Fruit fly (Drosophila melanogaster) Kc167 (cell line): Measurements from ENCODE around the gene yellow-k.

Experiments used
- Myc ChIP-seq: fragments of >200 bp; optimal IDR thresholded peaks from 2 replicates; lab custom pipeline; 2017; ENCODE audit warnings: missing external identifiers
- Sin3A ChIP-seq: fragments of >200 bp; optimal IDR thresholded peaks from 2 replicates; lab custom pipeline; 2018; ENCODE audit warnings: missing external identifiers
- h ChIP-seq: fragments of >200 bp; optimal IDR thresholded peaks from 3 replicates; lab custom pipeline; 2018; ENCODE audit warnings: missing external identifiers
- insv ChIP-seq: fragments of >200 bp; optimal IDR thresholded peaks from 3 replicates; lab custom pipeline; 2018; ENCODE audit warnings: missing external identifiers
- psq ChIP-seq: fragments of >200 bp; optimal IDR thresholded peaks from 2 replicates; lab custom pipeline; 2017; ENCODE audit warnings: missing external identifiers
- ttk ChIP-seq: sonication (Bioruptor generic); optimal IDR thresholded peaks from 2 replicates; lab custom pipeline; 2017; ENCODE audit warnings: missing external identifiers

The yellow-k gene

DNA sequence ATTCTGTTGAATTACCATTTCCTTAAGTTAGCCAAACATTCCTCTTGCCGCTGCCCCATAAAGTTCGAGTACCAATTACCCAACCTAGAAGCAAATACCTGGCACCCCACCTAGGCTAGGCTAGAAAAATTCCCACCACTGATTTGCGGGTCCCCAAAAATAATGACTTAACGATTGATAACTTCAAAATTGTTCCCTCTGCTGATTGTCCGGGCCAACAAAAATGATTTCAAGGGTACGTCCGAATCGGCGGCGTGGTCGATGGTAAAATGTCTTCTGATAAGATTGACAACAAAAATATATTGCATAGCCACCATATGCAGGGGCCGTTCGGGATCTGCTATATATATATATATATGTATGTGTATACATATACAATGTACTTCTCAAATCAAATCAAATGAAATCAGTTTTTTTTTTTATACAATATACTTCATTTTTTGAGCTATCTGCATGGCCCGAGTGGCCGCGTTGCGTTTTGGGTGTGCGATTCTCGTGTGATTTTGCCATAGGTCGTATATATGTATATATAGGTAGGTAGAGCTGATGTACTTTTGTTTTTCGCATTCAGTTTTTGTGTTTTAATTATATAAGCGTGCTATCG, 26.9 kb downstream of the yellow-k start:
- no peak for TF ChIP-seq h
- TF ChIP-seq psq: no peak
- TF ChIP-seq Myc (lab: Kevin White, UChicago): no peak
- TF ChIP-seq Sin3A (lab: Kevin White, UChicago): no peak
- TF ChIP-seq ttk: no peak

- TF ChIP-seq Sin3A (lab: Kevin White, UChicago): no peak
- TF ChIP-seq psq: no peak
- TF ChIP-seq Myc (lab: Kevin White, UChicago): no peak
- TF ChIP-seq h: no peak
- no peak for TF ChIP-seq ttk
- no peak for TF ChIP-seq insv (lab: Kevin White, UChicago)
These were observed 28.4 kb downstream of the yellow-k start for dm6 chr3L:15548843-15549242.

DNA sequence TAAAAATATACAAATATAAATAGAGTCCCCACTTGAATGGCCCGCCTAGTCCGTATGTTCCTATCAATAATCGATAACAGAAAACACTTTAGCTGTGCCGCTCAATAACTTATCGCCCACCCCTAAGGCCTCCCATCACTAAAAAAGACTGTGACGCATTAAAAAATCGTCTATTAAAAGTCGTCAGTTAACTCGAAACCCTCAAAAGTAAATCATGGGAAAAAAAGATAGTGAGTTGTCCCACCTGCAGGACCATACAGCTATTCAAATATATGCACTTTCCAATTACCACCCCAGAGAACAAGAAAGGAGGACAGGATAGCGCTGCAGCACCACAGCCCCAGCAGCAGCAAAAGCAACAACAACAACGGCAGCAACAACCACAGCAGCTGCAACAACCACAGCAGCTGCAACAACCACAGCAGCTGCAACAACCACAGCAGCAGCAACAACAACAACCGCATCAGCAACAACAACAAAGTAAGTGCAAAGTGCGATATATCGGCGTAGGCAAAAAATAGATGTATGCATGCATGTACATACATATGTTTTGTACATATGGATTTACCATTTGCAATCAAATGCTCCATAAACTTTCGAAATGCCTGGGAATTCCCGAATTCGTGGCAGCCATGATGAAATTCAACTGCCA, 33.7 kb downstream of the yellow-k start, which contains the start of gene AGO2:
Gene AGO2 (plus strand): TSS at position 121 of the 652 bp plus-strand sequence.
- TF ChIP-seq h: no peak
- no peak for TF ChIP-seq Myc (lab: Kevin White, UChicago)
- no peak for TF ChIP-seq ttk
- TF ChIP-seq insv (lab: Kevin White, UChicago): no peak

- no peak for TF ChIP-seq Myc (lab: Kevin White, UChicago)
- TF ChIP-seq psq: no peak
These were observed 42.3 kb downstream of the yellow-k start for dm6 chr3L:15562727-15563057.

DNA sequence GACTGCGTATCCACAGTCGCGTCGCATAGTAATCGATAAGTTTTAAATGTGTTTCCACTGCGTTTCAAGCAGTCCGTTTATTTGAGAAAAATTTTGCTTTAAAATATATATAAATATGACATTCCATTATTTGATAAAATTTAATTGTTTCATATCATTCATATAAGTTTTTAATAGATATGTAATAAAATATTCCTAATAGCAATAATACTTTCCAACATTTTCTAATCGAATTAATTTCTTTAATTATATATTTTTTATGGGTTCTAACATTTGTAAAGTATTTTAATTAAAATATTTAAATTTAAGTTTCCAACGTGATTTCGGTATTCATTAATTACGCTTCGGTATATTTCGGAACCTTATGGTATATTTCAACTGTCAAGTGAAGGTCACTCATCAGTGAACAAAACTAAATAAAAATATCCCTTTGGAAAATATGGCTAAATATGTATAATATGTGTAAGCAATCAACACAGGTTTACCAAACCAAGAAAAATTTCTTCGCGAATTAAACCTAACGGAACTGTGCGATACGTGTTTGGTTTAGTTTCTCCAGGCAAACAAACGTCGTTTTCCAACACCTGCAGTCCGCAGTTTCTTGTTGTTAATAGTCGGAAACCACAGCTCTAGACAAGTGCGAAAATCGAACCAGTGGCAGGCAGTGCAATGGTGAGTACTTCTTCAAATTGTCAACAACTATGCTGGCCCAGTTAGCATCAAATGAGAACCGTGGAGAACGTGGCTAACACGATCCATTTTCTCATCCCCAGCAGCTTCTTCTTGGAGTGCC, 42.8 kb downstream of the yellow-k start, which contains the start of the genes CG7739 and SCCRO:
Gene CG7739 (minus strand): TSS at position 8 of the 793 bp plus-strand sequence.
Gene SCCRO (plus strand): TSS at position 370 of the 793 bp plus-strand sequence.
- TF ChIP-seq ttk (no peak), insv (lab: Kevin White, UChicago) (no peak), psq (no peak), Myc (lab: Kevin White, UChicago) (no peak), h (no peak), Sin3A (lab: Kevin White, UChicago) (no peak)

DNA sequence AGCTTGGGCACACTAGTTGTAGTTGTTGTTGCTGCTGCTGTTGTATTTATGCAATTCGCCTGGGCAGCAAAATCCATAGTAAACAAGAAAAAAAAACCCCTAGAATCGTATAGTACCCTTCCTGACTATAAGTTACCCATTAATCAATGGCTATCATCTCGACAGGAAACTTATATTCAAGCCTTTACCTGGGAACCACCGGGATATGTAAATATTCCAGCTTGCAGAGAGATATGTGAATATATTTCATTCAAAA, 43.4 kb downstream of the yellow-k start:
- TF ChIP-seq ttk (no peak), h (no peak), Sin3A (lab: Kevin White, UChicago) (no peak)

dm6 chr3L:15565829-15566433, 45.5 kb downstream of the yellow-k start, which contains the start of gene dop:
dop (plus strand) TSS chr3L:15566013.
- TF ChIP-seq Sin3A (lab: Kevin White, UChicago) (no peak), Myc (lab: Kevin White, UChicago) (no peak), h (no peak), ttk (no peak), insv (lab: Kevin White, UChicago) (no peak), psq (no peak)

DNA sequence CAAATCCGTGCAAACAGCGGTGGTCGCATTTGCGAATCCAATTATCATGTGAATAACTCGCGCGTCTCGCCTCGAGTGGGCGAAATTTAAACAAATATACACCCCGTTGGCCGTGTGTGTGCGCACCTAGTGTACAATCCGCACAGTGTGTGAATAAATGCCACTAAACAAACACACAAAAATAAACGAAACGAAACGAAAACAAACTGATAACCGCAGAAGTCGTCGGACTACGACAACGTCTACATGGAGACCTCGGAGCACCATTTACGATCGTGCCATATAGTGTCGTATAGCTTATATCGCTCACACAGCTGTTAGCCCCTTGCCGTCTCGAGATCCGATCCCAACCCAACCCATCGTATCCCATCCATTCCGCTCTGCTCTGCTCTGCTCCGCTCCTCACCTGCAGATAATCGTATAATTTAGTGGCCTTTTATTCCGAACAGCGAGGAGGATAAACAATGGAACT, 46.1 kb downstream of the yellow-k start:
- TF ChIP-seq Sin3A (lab: Kevin White, UChicago) (no peak), insv (lab: Kevin White, UChicago) (no peak), psq (no peak), h (no peak), Myc (lab: Kevin White, UChicago) (no peak), ttk (no peak)

- TF ChIP-seq h: no peak
- TF ChIP-seq Sin3A (lab: Kevin White, UChicago): no peak
- no peak for TF ChIP-seq insv (lab: Kevin White, UChicago)
- TF ChIP-seq psq: no peak
- no peak for TF ChIP-seq ttk
- no peak for TF ChIP-seq Myc (lab: Kevin White, UChicago)
These were observed 48.3 kb downstream of the yellow-k start for dm6 chr3L:15568748-15569147.

dm6 chr3L:15570571-15570970, 50.2 kb downstream of the yellow-k start:
- TF ChIP-seq h (no peak), Sin3A (lab: Kevin White, UChicago) (no peak)
